Worm (Caenorhabditis elegans) whole organism, L1 larva: ENCODE data around the gene Y60A3A.21.

Experiments used
- ces-1 ChIP-seq: fragments of 150-350 bp; optimal IDR thresholded peaks from 2 replicates; lab custom pipeline; 2014; ENCODE audit warnings: missing biosample characterization, missing genetic modification reagents, missing genetic modification characterization
- egl-27 ChIP-seq, 2 experiments: fragments of 150-350 bp in 1 of 2; sonication (generic microtip); optimal IDR thresholded peaks; 3 replicates each; lab custom pipeline; 2017 to 2018; ENCODE audit warnings: missing biosample characterization in 2 of 2, missing genetic modification characterization in 2 of 2, missing genetic modification reagents in 2 of 2
- elt-2 ChIP-seq: sonication (generic microtip); optimal IDR thresholded peaks from 2 replicates; lab custom pipeline; 2016; ENCODE audit warnings: missing genetic modification characterization, mild to moderate bottlenecking, inconsistent platforms, missing compliant biosample characterization, missing genetic modification reagents
- fos-1 ChIP-seq: fragments of 150-350 bp; optimal IDR thresholded peaks from 2 replicates; lab custom pipeline; 2014; ENCODE audit warnings: missing biosample characterization, missing genetic modification characterization
- jun-1 ChIP-seq: fragments of 150-350 bp; optimal IDR thresholded peaks from 2 replicates; lab custom pipeline; 2014; ENCODE audit warnings: missing biosample characterization, missing genetic modification reagents, missing genetic modification characterization
- mef-2 ChIP-seq: fragments of 150-350 bp; optimal IDR thresholded peaks from 2 replicates; lab custom pipeline; 2014; ENCODE audit warnings: missing biosample characterization, missing genetic modification characterization
- nhr-11 ChIP-seq: fragments of 150-350 bp; optimal IDR thresholded peaks from 2 replicates; lab custom pipeline; 2014; ENCODE audit warnings: missing biosample characterization, missing genetic modification characterization
- nhr-12 ChIP-seq: sonication (generic microtip); optimal IDR thresholded peaks from 2 replicates; lab custom pipeline; 2017; ENCODE audit warnings: missing biosample characterization, missing genetic modification characterization
- nhr-76 ChIP-seq: sonication (generic microtip); optimal IDR thresholded peaks from 2 replicates; lab custom pipeline; 2017; ENCODE audit warnings: missing biosample characterization, missing genetic modification characterization
- nhr-77 ChIP-seq: fragments of 150-350 bp; optimal IDR thresholded peaks from 2 replicates; lab custom pipeline; 2014; ENCODE audit warnings: missing biosample characterization, missing genetic modification characterization
- pqm-1 ChIP-seq: sonication (generic microtip); optimal IDR thresholded peaks from 3 replicates; lab custom pipeline; 2017; ENCODE audit warnings: missing biosample characterization, missing genetic modification characterization
- unc-130 ChIP-seq: fragments of 150-350 bp; optimal IDR thresholded peaks from 2 replicates; lab custom pipeline; 2017; ENCODE audit warnings: missing biosample characterization, missing genetic modification characterization, inconsistent platforms

ce11 chrV:19986788-19987187, 25.0 kb upstream of the Y60A3A.21 start:
- TF ChIP-seq egl-27 (tag; optimal IDR thresholded peaks at IDR 0.05; lab: Kevin White, UChicago) (no peak), unc-130 (no peak), nhr-76 (tag; lab: Kevin White, UChicago) (no peak), nhr-77 (tag; lab: Kevin White, UChicago) (no peak), pqm-1 (tag; lab: Kevin White, UChicago) (no peak), nhr-11 (no peak), mef-2 (no peak), nhr-12 (tag; lab: Kevin White, UChicago) (no peak), elt-2 (no peak), ces-1 (no peak), jun-1 (tag; lab: Kevin White, UChicago) (no peak), fos-1 (tag; lab: Kevin White, UChicago) (no peak)
